Fruit fly (Drosophila melanogaster) ovary, adult (tissue): Measurements from ENCODE around the gene Nse1.

Experiments
- CG17801 ChIP-seq: fragments of 200-800 bp; optimal IDR thresholded peaks from 2 replicates; lab custom pipeline; 2019; ENCODE audit warnings: missing biosample characterization, mild to moderate bottlenecking, missing genetic modification characterization, moderate library complexity; ENCODE audit not compliant: partially characterized antibody

Nse1 gene

dm6 chr2L:6692048-6692447 is 14.6 kb upstream of the Nse1 start:
- TF ChIP-seq CG17801 (GFP tag; lab: Kevin White, UChicago): no peak

DNA sequence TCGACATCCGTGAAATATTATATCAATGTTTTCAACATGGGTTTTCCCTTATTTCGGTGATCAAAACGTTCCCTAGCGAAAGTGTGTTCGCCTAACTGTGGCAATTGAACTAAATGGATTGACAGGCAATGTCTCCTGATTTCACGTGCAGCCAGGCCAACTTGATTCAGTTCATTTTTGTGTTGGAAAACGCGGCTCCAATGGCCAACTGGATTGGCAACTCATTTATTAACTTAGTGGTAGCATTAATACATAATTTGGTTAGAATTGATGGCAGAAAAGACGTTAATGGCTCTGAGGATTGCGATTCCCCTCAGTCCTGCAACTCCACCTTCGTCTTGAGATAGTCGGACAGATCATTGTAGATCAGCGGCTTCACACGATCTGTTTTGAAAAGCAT is 9.2 kb upstream of the Nse1 start, which contains the start of gene CG11327:
Gene CG11327 (minus strand): TSS at position 101 of the 400 bp plus-strand sequence.
- TF ChIP-seq CG17801 (GFP tag; lab: Kevin White, UChicago): no peak

dm6 chr2L:6683992-6684882 is 6.8 kb upstream of the Nse1 start, which contains the start of gene Nhe3:
TSS of gene Nhe3 (minus strand) at chr2L:6684364.
- peak; percentile 70 for TF ChIP-seq CG17801 (GFP tag; lab: Kevin White, UChicago)

DNA sequence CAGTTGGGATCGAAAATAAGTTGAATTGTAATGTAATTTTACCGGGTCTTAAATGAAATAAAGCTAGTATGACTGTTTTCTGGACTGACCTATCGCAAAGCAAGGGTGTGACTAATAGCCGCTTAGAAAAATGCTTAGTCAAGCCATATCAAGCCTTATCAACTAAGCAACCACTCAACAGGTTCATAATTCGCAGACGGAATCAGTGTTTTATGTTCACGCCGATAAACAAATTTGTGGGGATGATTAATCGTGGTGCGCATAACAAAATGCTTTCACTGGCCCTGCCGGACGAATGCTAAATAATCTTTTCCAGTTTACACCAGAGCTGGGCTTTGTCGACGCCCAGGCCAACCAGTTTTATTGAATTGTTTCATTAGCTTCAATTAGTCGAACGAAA is 5.5 kb upstream of the Nse1 start:
- no peak for TF ChIP-seq CG17801 (GFP tag; lab: Kevin White, UChicago)

dm6 chr2L:6676535-6676934 is 890 bp downstream of the Nse1 start, which contains the start of gene cort:
TSS of gene cort (minus strand) at chr2L:6676635.
- TF ChIP-seq CG17801 (GFP tag; lab: Kevin White, UChicago): peak; percentile 3

dm6 chr2L:6673211-6674012 is 4.0 kb downstream of the Nse1 start, which contains the start of gene Spn27A:
TSS of gene Spn27A (minus strand) at chr2L:6673347.
- TF ChIP-seq CG17801 (GFP tag; lab: Kevin White, UChicago): peak; percentile 76

dm6 chr2L:6671409-6671808 is 6.0 kb downstream of the Nse1 start:
- no peak for TF ChIP-seq CG17801 (GFP tag; lab: Kevin White, UChicago)

dm6 chr2L:6667719-6668325 is 9.6 kb downstream of the Nse1 start, which contains the start of gene Galt:
TSS of gene Galt (minus strand) at chr2L:6668033.
- TF ChIP-seq CG17801 (GFP tag; lab: Kevin White, UChicago): peak; percentile 39

DNA sequence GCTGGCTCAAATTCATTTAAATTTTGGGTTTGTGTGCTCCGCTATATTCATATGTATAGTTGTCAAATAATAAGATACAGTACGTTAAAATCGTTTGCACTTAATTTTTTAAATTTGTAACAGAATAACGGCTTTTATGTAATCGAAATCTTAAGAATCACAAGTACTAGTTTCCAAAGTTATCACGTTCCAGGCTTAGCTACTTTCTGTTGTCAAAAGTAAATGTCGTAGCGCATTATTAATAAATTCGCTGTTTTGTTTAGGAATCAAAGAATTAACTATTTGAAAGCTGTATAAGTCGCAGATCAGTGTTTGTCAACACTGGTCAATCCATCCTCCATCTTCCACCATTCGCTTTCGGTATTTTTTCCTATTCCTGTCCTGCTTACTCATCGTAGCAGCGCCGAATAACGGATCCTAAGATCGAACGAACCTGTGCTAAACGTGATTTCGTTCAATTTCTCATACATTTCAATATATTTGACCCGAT is 13.8 kb downstream of the Nse1 start, which contains the start of the genes CG13771, CG34310 and cup:
Gene CG13771 (minus strand): TSS at position 51 of the 490 bp plus-strand sequence.
Gene CG34310 (plus strand): TSS at position 103 of the 490 bp plus-strand sequence.
Gene cup (plus strand): TSS at position 103 of the 490 bp plus-strand sequence.
- TF ChIP-seq CG17801 (GFP tag; lab: Kevin White, UChicago): no peak

dm6 chr2L:6657969-6658748 is 19.3 kb downstream of the Nse1 start, which contains the start of the genes CG31636 and Ube4A:
TSS of gene CG31636 (minus strand) at chr2L:6658152.
TSS of gene Ube4A (plus strand) at chr2L:6658517.
- TF ChIP-seq CG17801 (GFP tag; lab: Kevin White, UChicago): no peak

DNA sequence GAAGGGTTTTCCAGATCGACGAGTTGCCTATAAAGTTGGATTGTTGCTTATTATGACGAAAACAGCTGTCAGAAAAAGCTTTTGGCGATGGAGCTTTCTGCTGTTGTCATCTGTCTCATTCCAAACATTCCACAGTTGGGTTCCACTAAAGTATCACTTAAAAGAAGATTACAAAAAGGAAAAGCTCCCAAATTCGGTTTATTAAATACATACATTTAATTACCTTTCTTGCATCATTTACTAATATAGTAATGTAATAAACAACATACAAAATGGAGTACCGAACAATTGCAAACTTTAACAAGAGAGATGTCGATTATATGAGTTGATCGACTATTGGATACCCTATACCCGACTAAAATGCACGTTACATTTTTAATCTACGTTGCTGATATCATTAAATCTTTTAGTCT is 21.2 kb downstream of the Nse1 start, which contains the start of gene CG31633:
Gene CG31633 (minus strand): TSS at position 58 of the 413 bp plus-strand sequence.
- TF ChIP-seq CG17801 (GFP tag; lab: Kevin White, UChicago): no peak

DNA sequence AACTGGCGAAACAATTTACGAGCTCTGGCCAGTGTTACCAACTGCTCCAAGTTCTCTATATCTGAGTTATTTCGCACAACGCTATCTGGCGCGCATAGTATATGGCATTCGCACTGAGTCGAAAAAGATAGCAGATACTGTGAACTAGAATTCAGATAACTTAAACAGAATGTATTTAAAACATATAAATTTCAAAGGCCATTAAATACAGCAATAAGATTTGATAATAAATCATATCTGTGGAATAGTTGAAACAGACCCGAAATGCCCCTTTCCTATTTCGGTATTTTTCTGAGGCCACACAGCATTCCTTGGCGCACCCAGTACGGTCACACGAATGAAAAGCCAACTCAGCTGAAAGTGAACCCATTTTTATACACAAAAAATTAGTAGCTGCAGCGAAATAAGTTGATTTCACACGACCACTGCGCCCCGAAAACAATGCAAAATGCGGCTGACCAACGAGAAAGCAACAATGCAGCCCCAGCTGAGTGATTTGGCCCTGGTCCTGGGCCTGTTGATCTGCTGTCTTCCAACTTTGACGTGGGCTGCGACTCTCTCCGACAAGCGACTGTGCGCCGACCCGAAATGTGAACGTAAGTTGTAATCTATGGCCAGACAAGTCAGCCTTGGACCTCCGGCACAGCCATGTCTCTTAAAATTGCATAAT is 28.2 kb downstream of the Nse1 start, which contains the start of the genes CG31635 and Tango1:
Gene CG31635 (minus strand): TSS at position 30 of the 670 bp plus-strand sequence.
Gene Tango1 (plus strand): TSS at position 304 of the 670 bp plus-strand sequence.
- TF ChIP-seq CG17801 (GFP tag; lab: Kevin White, UChicago): no peak
